Worm (Caenorhabditis elegans): ENCODE data around the gene aat-3.

ce11 chrX:2567761-2568160 lies 15.7 kb downstream of the aat-3 start:
- TF ChIP-seq pha-4 (tag; optimal IDR thresholded peaks at IDR 0.05) (no peak), F23B12.7 (tag; optimal IDR thresholded peaks at IDR 0.05; ENCODE audit: insufficient read depth) (no peak), efl-1 (GFP tag; optimal IDR thresholded peaks at IDR 0.05) (no peak), gei-17 (GFP tag; optimal IDR thresholded peaks at IDR 0.05) (no peak), ceh-91 (GFP tag; IDR thresholded peaks at IDR 0.05) (no peak), ets-4 (GFP tag; optimal IDR thresholded peaks at IDR 0.05) (no peak), lin-26 (GFP tag; IDR thresholded peaks at IDR 0.05) (no peak), lin-35 (GFP tag; optimal IDR thresholded peaks at IDR 0.05) (no peak)
